Fruit fly (Drosophila melanogaster) whole organism, adult: Measurements from ENCODE around the gene CG31908.

Source experiments
- CG11617 ChIP-seq: fragments of 200-800 bp; sonication (Bioruptor generic); optimal IDR thresholded peaks from 2 replicates; lab custom pipeline; 2017; ENCODE audit warnings: mild to moderate bottlenecking, missing biosample characterization, missing genetic modification reagents, missing genetic modification characterization
- CG12768 ChIP-seq: fragments of 200-800 bp; sonication (Bioruptor generic); optimal IDR thresholded peaks from 2 replicates; lab custom pipeline; 2017; ENCODE audit warnings: missing biosample characterization, missing genetic modification characterization, mild to moderate bottlenecking, moderate library complexity, missing genetic modification reagents
- CG14711 ChIP-seq: fragments of 200-800 bp; sonication (Bioruptor generic); optimal IDR thresholded peaks from 2 replicates; lab custom pipeline; 2018; ENCODE audit warnings: missing biosample characterization, mild to moderate bottlenecking, missing genetic modification characterization, moderate library complexity
- CG33017 ChIP-seq: fragments of 200-800 bp; sonication (Bioruptor generic); optimal IDR thresholded peaks from 2 replicates; lab custom pipeline; 2018; ENCODE audit warnings: missing biosample characterization, mild to moderate bottlenecking, missing genetic modification characterization, moderate library complexity
- CG7045 ChIP-seq: fragments of 200-800 bp; sonication (Bioruptor generic); optimal IDR thresholded peaks from 2 replicates; lab custom pipeline; 2017; ENCODE audit warnings: missing biosample characterization, mild to moderate bottlenecking, missing genetic modification characterization
- CG7101 ChIP-seq: fragments of 200-800 bp; sonication (Bioruptor generic); optimal IDR thresholded peaks from 2 replicates; lab custom pipeline; 2018; ENCODE audit warnings: missing biosample characterization, mild to moderate bottlenecking, missing genetic modification characterization, moderate library complexity
- Clk ChIP-seq: fragments of 200-800 bp; sonication (Bioruptor generic); optimal IDR thresholded peaks from 2 replicates; lab custom pipeline; 2017; ENCODE audit warnings: missing biosample characterization, missing genetic modification characterization
- Hr96 ChIP-seq: fragments of 200-800 bp; sonication (Bioruptor generic); optimal IDR thresholded peaks from 2 replicates; lab custom pipeline; 2016; ENCODE audit warnings: missing biosample characterization, missing genetic modification characterization
- Mnt ChIP-seq: fragments of 200-800 bp; sonication (Bioruptor generic); optimal IDR thresholded peaks from 2 replicates; lab custom pipeline; 2016; ENCODE audit warnings: missing biosample characterization, mild to moderate bottlenecking, missing genetic modification characterization
- bab1 ChIP-seq: fragments of 200-800 bp; sonication (Bioruptor generic); optimal IDR thresholded peaks from 3 replicates; lab custom pipeline; 2019; ENCODE audit warnings: missing biosample characterization, mild to moderate bottlenecking, missing genetic modification characterization, moderate library complexity
- cic ChIP-seq: fragments of 200-800 bp; sonication (Bioruptor generic); optimal IDR thresholded peaks from 2 replicates; lab custom pipeline; 2017; ENCODE audit warnings: missing biosample characterization, mild to moderate bottlenecking, missing genetic modification characterization, moderate library complexity
- kay ChIP-seq: fragments of 200-800 bp; sonication (Bioruptor generic); peaks from one replicate; lab custom pipeline; 2016; ENCODE audit warnings: missing biosample characterization, missing genetic modification characterization, borderline replicate concordance
- ovo ChIP-seq: fragments of 200-800 bp; sonication (Bioruptor generic); optimal IDR thresholded peaks from 2 replicates; lab custom pipeline; 2016; ENCODE audit warnings: missing biosample characterization, missing genetic modification characterization
- tj ChIP-seq: fragments of 200-800 bp; sonication (Bioruptor generic); optimal IDR thresholded peaks from 3 replicates; lab custom pipeline; 2017; ENCODE audit warnings: missing biosample characterization, mild to moderate bottlenecking, missing genetic modification characterization, moderate library complexity

DNA sequence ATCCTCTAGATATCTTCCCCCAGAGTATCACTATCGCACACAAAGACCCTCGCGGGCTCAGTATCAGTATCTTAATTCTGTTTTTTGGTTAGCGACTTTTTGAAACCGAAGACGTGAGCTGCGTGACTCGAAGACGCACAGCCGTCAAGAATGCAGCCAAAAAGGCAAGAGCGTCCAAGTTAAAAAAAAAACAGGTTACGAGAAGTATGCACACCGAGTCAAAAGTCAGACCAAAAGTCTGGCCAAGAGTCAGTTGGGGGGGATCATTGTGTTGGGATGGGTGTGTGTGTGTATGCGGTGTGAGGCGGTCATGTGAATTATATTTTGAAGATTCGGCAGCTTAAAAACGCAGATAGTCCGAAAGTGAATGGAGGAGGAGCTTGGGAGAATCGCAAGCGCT, 21.7 kb downstream of the CG31908 start:
- no peak for TF ChIP-seq CG7101 (tag; lab: Kevin White, UChicago)
- no peak for TF ChIP-seq Mnt (GFP tag; lab: Kevin White, UChicago)
- no peak for TF ChIP-seq CG33017 (tag; lab: Kevin White, UChicago)
- TF ChIP-seq cic (GFP tag; lab: Kevin White, UChicago): no peak
- no peak for TF ChIP-seq ovo
- TF ChIP-seq bab1 (GFP tag; lab: Kevin White, UChicago): no peak
- no peak for TF ChIP-seq CG11617 (GFP tag; lab: Kevin White, UChicago)
- no peak for TF ChIP-seq CG7045
- TF ChIP-seq CG14711 (tag; lab: Kevin White, UChicago): no peak
- TF ChIP-seq Clk: no peak
- no peak for TF ChIP-seq CG12768 (GFP tag; lab: Kevin White, UChicago)
- TF ChIP-seq Hr96 (GFP tag; lab: Kevin White, UChicago): no peak
- no peak for TF ChIP-seq kay (GFP tag; lab: Kevin White, UChicago)
- TF ChIP-seq tj (GFP tag; lab: Kevin White, UChicago): no peak
